Worm (Caenorhabditis elegans): ENCODE data around the gene T06C10.3.

Gene T06C10.3

DNA sequence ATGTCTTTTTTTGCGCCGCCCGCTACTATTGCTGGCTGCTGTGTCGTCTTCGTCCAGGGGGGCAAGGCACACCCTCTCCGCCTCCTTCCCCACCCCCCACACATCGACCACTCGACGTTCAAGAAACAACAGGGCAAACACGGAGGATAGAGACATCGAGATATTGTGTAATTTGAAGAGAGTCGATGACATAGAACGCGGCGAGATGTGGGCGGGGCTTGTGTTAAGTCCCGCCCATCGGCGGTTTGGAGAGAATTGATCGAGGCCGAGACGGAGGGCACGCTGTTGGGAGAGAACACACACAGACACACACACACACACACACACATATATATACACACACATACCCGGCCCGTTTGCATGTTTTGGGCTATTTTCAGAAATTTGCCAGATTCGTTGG lies 25.0 kb upstream of the T06C10.3 start:
- no peak for TF ChIP-seq nhr-84 (tag; optimal IDR thresholded peaks at IDR 0.05)
- peak; percentile 39 for TF ChIP-seq F16B12.6 (tag; optimal IDR thresholded peaks at IDR 0.05)
- no peak for TF ChIP-seq fkh-4 (tag; optimal IDR thresholded peaks at IDR 0.05; ENCODE audit: borderline replicate concordance)
- no peak for TF ChIP-seq alr-1 (tag; optimal IDR thresholded peaks at IDR 0.05; ENCODE audit: borderline replicate concordance)
- TF ChIP-seq fkh-8 (tag; optimal IDR thresholded peaks at IDR 0.05), result peak; percentile 85
- peak; percentile 67 for TF ChIP-seq rnt-1 (tag; optimal IDR thresholded peaks at IDR 0.05)
- no peak for TF ChIP-seq nhr-12 (tag; optimal IDR thresholded peaks at IDR 0.05)
- TF ChIP-seq swsn-7 (tag; optimal IDR thresholded peaks at IDR 0.05), result peak; percentile 79
- TF ChIP-seq elt-3 (tag; optimal IDR thresholded peaks at IDR 0.05), result peak in 3 of 6 experiments; percentile 22 to 31 (median 31)
- peak; percentile 1 for TF ChIP-seq C04F5.9 (tag; optimal IDR thresholded peaks at IDR 0.05)
- peak; percentile 43 for TF ChIP-seq isw-1 (GFP tag; IDR thresholded peaks at IDR 0.05)
- TF ChIP-seq vab-15 (tag; optimal IDR thresholded peaks at IDR 0.05), result no peak
- TF ChIP-seq dpl-1 (GFP tag; optimal IDR thresholded peaks at IDR 0.05), result peak; percentile 39 to 54 (median 52)
- TF ChIP-seq lin-14 (GFP tag; optimal IDR thresholded peaks at IDR 0.05), result peak; percentile 96
- TF ChIP-seq mab-9 (GFP tag; IDR thresholded peaks at IDR 0.05), result peak; percentile 56
- TF ChIP-seq lin-15B (tag; optimal IDR thresholded peaks at IDR 0.05), result peak; percentile 15
- TF ChIP-seq lsy-2 (tag; optimal IDR thresholded peaks at IDR 0.05), result peak; percentile 62 to 66
- no peak for TF ChIP-seq zip-4 (GFP tag; optimal IDR thresholded peaks at IDR 0.05)
- peak; percentile 86 for TF ChIP-seq snu-23 (GFP tag; optimal IDR thresholded peaks at IDR 0.05)
- TF ChIP-seq dsc-1 (tag; optimal IDR thresholded peaks at IDR 0.05), result peak; percentile 54
- TF ChIP-seq unc-86 (tag; optimal IDR thresholded peaks at IDR 0.05), result peak; percentile 81
- peak; percentile 78 for TF ChIP-seq nhr-20 (tag; optimal IDR thresholded peaks at IDR 0.05)
- peak; percentile 63 for TF ChIP-seq xbp-1 (tag; optimal IDR thresholded peaks at IDR 0.05)
- peak; percentile 40 for TF ChIP-seq grh-1 (GFP tag; IDR thresholded peaks at IDR 0.05)
- TF ChIP-seq efl-1 (optimal IDR thresholded peaks at IDR 0.05), result peak; percentile 62 to 67
- peak; percentile 38 to 93 for TF ChIP-seq efl-1 (GFP tag; optimal IDR thresholded peaks at IDR 0.05 in 1 of 2)
- peak in 1 of 2 experiments; percentile 70 for TF ChIP-seq ztf-11 (tag; optimal IDR thresholded peaks at IDR 0.05)
- peak; percentile 76 for TF ChIP-seq skn-1 (tag; optimal IDR thresholded peaks at IDR 0.05)
- TF ChIP-seq ceh-82 (tag; optimal IDR thresholded peaks at IDR 0.05), result peak in 2 of 3 experiments; percentile 71 to 80
- TF ChIP-seq nhr-71 (tag; optimal IDR thresholded peaks at IDR 0.05), result peak; percentile 85
- peak; percentile 76 for TF ChIP-seq tbx-2 (tag; optimal IDR thresholded peaks at IDR 0.05)
- TF ChIP-seq ceh-88 (GFP tag; IDR thresholded peaks at IDR 0.05), result no peak
- no peak for TF ChIP-seq efl-3 (GFP tag; optimal IDR thresholded peaks at IDR 0.05)
- TF ChIP-seq aha-1 (tag; optimal IDR thresholded peaks at IDR 0.05), result no peak
- TF ChIP-seq lin-13 (GFP tag; optimal IDR thresholded peaks at IDR 0.05), result peak; percentile 32
- TF ChIP-seq egl-13 (tag; optimal IDR thresholded peaks at IDR 0.05), result peak; percentile 66
- TF ChIP-seq nhr-76 (tag; optimal IDR thresholded peaks at IDR 0.05), result no peak
- TF ChIP-seq fos-1 (tag; optimal IDR thresholded peaks at IDR 0.05), result peak; percentile 41
- no peak for TF ChIP-seq nhr-237 (tag; optimal IDR thresholded peaks at IDR 0.05)
- TF ChIP-seq ztf-4 (tag; optimal IDR thresholded peaks at IDR 0.05), result peak; percentile 61
- no peak for TF ChIP-seq aly-2 (tag; optimal IDR thresholded peaks at IDR 0.05)
- peak; percentile 70 for TF ChIP-seq irx-1 (tag; optimal IDR thresholded peaks at IDR 0.05)
- peak; percentile 89 for TF ChIP-seq nhr-85 (tag)
- no peak for TF ChIP-seq hpl-2 (GFP tag; optimal IDR thresholded peaks at IDR 0.05)
- TF ChIP-seq lin-35 (GFP tag; optimal IDR thresholded peaks at IDR 0.05), result peak; percentile 69 to 74
- TF ChIP-seq ets-5 (GFP tag; IDR thresholded peaks at IDR 0.05), result no peak
- TF ChIP-seq sptf-1 (tag; optimal IDR thresholded peaks at IDR 0.05), result no peak
- peak; percentile 21 for TF ChIP-seq nhr-77 (tag; optimal IDR thresholded peaks at IDR 0.05)
- peak; percentile 46 for TF ChIP-seq pax-3 (tag; optimal IDR thresholded peaks at IDR 0.05)
- TF ChIP-seq pag-3 (tag; optimal IDR thresholded peaks at IDR 0.05; ENCODE audit: borderline replicate concordance, insufficient read depth), result no peak
- TF ChIP-seq jun-1 (tag; optimal IDR thresholded peaks at IDR 0.05), result peak; percentile 19
- TF ChIP-seq pqm-1 (tag; optimal IDR thresholded peaks at IDR 0.05), result no peak
- TF ChIP-seq zag-1 (tag; optimal IDR thresholded peaks at IDR 0.05), result no peak
- TF ChIP-seq tlp-1 (tag; optimal IDR thresholded peaks at IDR 0.05), result no peak

All from whole organism, L1 larva.